Fruit fly (Drosophila melanogaster) whole organism, embryonic: ENCODE measurements around the gene CG3841.

Experiments
- Abd-B ChIP-seq: fragments of 200-800 bp; sonication (Bioruptor generic); optimal IDR thresholded peaks from 2 replicates; lab custom pipeline; 2018; ENCODE audit warnings: missing biosample characterization, mild to moderate bottlenecking, missing genetic modification characterization, moderate library complexity
- Ada2b ChIP-seq: fragments of 200-800 bp; sonication (Bioruptor generic); IDR thresholded peaks from 2 replicates; pipeline ENCODE4 v1.3.6; 2022; ENCODE audit warnings: missing biosample characterization, missing genetic modification characterization
- Atf6 ChIP-seq: fragments of 200-800 bp; sonication (Bioruptor generic); IDR thresholded peaks from 2 replicates; pipeline ENCODE4 v1.3.6; 2022; ENCODE audit warnings: missing biosample characterization, missing genetic modification characterization
- Awh ChIP-seq: fragments of 200-800 bp; sonication (Bioruptor generic); IDR thresholded peaks from 2 replicates; pipeline ENCODE4, ENCODE4 v1.3.6; 2022; ENCODE audit warnings: missing biosample characterization, missing genetic modification characterization
- CG1024 ChIP-seq: fragments of 200-800 bp; sonication (Bioruptor generic); IDR thresholded peaks from 2 replicates; pipeline ENCODE4 v1.3.6; 2022; ENCODE audit warnings: missing biosample characterization, missing genetic modification characterization
- CG10274 ChIP-seq: fragments of 200-800 bp; sonication (Bioruptor generic); optimal IDR thresholded peaks from 3 replicates; lab custom pipeline; 2017; ENCODE audit warnings: missing biosample characterization, mild to moderate bottlenecking, missing genetic modification characterization
- CG10431 ChIP-seq: fragments of 200-800 bp; sonication (Bioruptor generic); optimal IDR thresholded peaks from 3 replicates; lab custom pipeline; 2018; ENCODE audit warnings: missing biosample characterization, mild to moderate bottlenecking, missing genetic modification characterization
- CG10654 ChIP-seq: fragments of 200-800 bp; sonication (Bioruptor generic); optimal IDR thresholded peaks from 2 replicates; lab custom pipeline; 2016; ENCODE audit warnings: missing biosample characterization, missing genetic modification characterization
- CG11504 ChIP-seq: fragments of 200-800 bp; sonication (Bioruptor generic); optimal IDR thresholded peaks from 3 replicates; lab custom pipeline; 2019; ENCODE audit warnings: missing biosample characterization, mild to moderate bottlenecking, missing genetic modification characterization, moderate library complexity
- CG13287 ChIP-seq: fragments of 200-800 bp; sonication (Bioruptor generic); IDR thresholded peaks from 2 replicates; pipeline ENCODE4 v1.3.6; 2022; ENCODE audit warnings: missing biosample characterization, missing genetic modification characterization; ENCODE audit not compliant: partially characterized antibody
- CG14014 ChIP-seq: fragments of 200-800 bp; sonication (Bioruptor generic); IDR thresholded peaks from 2 replicates; pipeline ENCODE4 v1.3.6; 2022; ENCODE audit warnings: missing biosample characterization, missing genetic modification characterization
- CG17829 ChIP-seq: fragments of 200-800 bp; optimal IDR thresholded peaks from 2 replicates; lab custom pipeline; 2019; ENCODE audit warnings: missing biosample characterization, mild to moderate bottlenecking, missing genetic modification characterization, moderate library complexity
- CG18619 ChIP-seq: fragments of 200-800 bp; sonication (Bioruptor generic); optimal IDR thresholded peaks from 3 replicates; lab custom pipeline; 2017; ENCODE audit warnings: missing biosample characterization, mild to moderate bottlenecking, missing genetic modification characterization
- CG2129 ChIP-seq: fragments of 200-800 bp; sonication (Bioruptor generic); IDR thresholded peaks from 2 replicates; pipeline ENCODE4 v1.3.6; 2022; ENCODE audit warnings: missing biosample characterization, missing genetic modification characterization; ENCODE audit not compliant: partially characterized antibody
- CG2678 ChIP-seq: fragments of 200-800 bp; sonication (Bioruptor generic); optimal IDR thresholded peaks from 3 replicates; lab custom pipeline; 2019; ENCODE audit warnings: missing biosample characterization, mild to moderate bottlenecking, missing genetic modification characterization, moderate library complexity
- CG31365 ChIP-seq: fragments of 200-800 bp; sonication (Bioruptor generic); optimal IDR thresholded peaks from 2 replicates; lab custom pipeline; 2018; ENCODE audit warnings: missing biosample characterization, mild to moderate bottlenecking, missing genetic modification characterization
- CG3163 ChIP-seq: fragments of 200-800 bp; sonication (Bioruptor generic); optimal IDR thresholded peaks from 3 replicates; lab custom pipeline; 2016; ENCODE audit warnings: missing biosample characterization, missing genetic modification characterization
- CG3407 ChIP-seq: fragments of 200-800 bp; sonication (Bioruptor generic); optimal IDR thresholded peaks from 2 replicates; lab custom pipeline; 2018; ENCODE audit warnings: missing biosample characterization, mild to moderate bottlenecking, missing genetic modification characterization
- CG4282 ChIP-seq: fragments of 200-800 bp; sonication (Bioruptor generic); optimal IDR thresholded peaks from 2 replicates; lab custom pipeline; 2016; ENCODE audit warnings: missing biosample characterization, missing genetic modification characterization
- CG7745 ChIP-seq: fragments of 200-800 bp; sonication (Bioruptor generic); optimal IDR thresholded peaks from 2 replicates; lab custom pipeline; 2018; ENCODE audit warnings: missing biosample characterization, mild to moderate bottlenecking, missing genetic modification characterization, moderate library complexity
- CG7987 ChIP-seq: fragments of 200-800 bp; sonication (Bioruptor generic); optimal IDR thresholded peaks from 2 replicates; lab custom pipeline; 2018; ENCODE audit warnings: missing biosample characterization, mild to moderate bottlenecking, missing genetic modification characterization, moderate library complexity
- CG9437 ChIP-seq: fragments of 200-800 bp; sonication (Bioruptor generic); optimal IDR thresholded peaks from 2 replicates; lab custom pipeline; 2018; ENCODE audit warnings: missing biosample characterization, mild to moderate bottlenecking, missing genetic modification characterization
- Dll ChIP-seq: fragments of 200-800 bp; sonication (Bioruptor generic); IDR thresholded peaks from 4 replicates; pipeline ENCODE4 v1.3.6; 2022; ENCODE audit warnings: missing biosample characterization, missing genetic modification characterization; ENCODE audit not compliant: partially characterized antibody
- Dp ChIP-seq: fragments of 200-800 bp; sonication (Bioruptor generic); optimal IDR thresholded peaks from 2 replicates; lab custom pipeline; 2018; ENCODE audit warnings: missing biosample characterization, mild to moderate bottlenecking, missing genetic modification characterization, moderate library complexity
- Dref ChIP-seq: fragments of 200-800 bp; sonication (Bioruptor generic); IDR thresholded peaks from 2 replicates; pipeline ENCODE4 v1.3.6; 2022; ENCODE audit warnings: missing biosample characterization, missing genetic modification characterization
- HHEX ChIP-seq: fragments of 200-800 bp; sonication (Bioruptor generic); optimal IDR thresholded peaks from 3 replicates; lab custom pipeline; 2017; ENCODE audit warnings: missing biosample characterization, mild to moderate bottlenecking, missing genetic modification characterization, missing genetic modification reagents
- Meics ChIP-seq: fragments of 200-800 bp; sonication (Bioruptor generic); optimal IDR thresholded peaks from 2 replicates; lab custom pipeline; 2017; ENCODE audit warnings: missing biosample characterization, mild to moderate bottlenecking, missing genetic modification characterization
- Mes4 ChIP-seq: fragments of 200-800 bp; sonication (Bioruptor generic); optimal IDR thresholded peaks from 2 replicates; lab custom pipeline; 2016; ENCODE audit warnings: missing biosample characterization, missing genetic modification characterization
- NFAT ChIP-seq: fragments of 200-800 bp; sonication (Bioruptor generic); IDR thresholded peaks from 2 replicates; pipeline ENCODE4 v1.3.6; 2022; ENCODE audit warnings: missing biosample characterization, missing genetic modification characterization
- Nf-YB ChIP-seq: fragments of 200-800 bp; sonication (Bioruptor generic); optimal IDR thresholded peaks from 3 replicates; lab custom pipeline; 2019; ENCODE audit warnings: missing biosample characterization, mild to moderate bottlenecking, missing genetic modification characterization, moderate library complexity
- Vsx1 ChIP-seq: fragments of 200-800 bp; sonication (Bioruptor generic); optimal IDR thresholded peaks from 2 replicates; lab custom pipeline; 2017; ENCODE audit warnings: missing biosample characterization, mild to moderate bottlenecking, missing genetic modification characterization, missing genetic modification reagents
- amos ChIP-seq: fragments of 200-800 bp; sonication (Bioruptor generic); IDR thresholded peaks from 2 replicates; pipeline ENCODE4 v1.3.6; 2022; ENCODE audit warnings: missing biosample characterization, missing genetic modification characterization; ENCODE audit not compliant: partially characterized antibody
- aop ChIP-seq: fragments of 200-800 bp; sonication (Bioruptor generic); IDR thresholded peaks from 2 replicates; pipeline ENCODE4 v1.3.6; 2022; ENCODE audit warnings: missing biosample characterization, missing genetic modification characterization
- bbx ChIP-seq: fragments of 200-800 bp; sonication (Bioruptor generic); IDR thresholded peaks from 2 replicates; pipeline ENCODE4 v1.3.6; 2022; ENCODE audit warnings: missing biosample characterization, missing genetic modification characterization; ENCODE audit not compliant: partially characterized antibody
- bsh ChIP-seq, 2 experiments: fragments of 200-800 bp; sonication (Bioruptor generic); optimal IDR thresholded peaks; 2 replicates each; lab custom pipeline; 2017 to 2018; ENCODE audit warnings: mild to moderate bottlenecking in 2 of 2, missing biosample characterization in 2 of 2, missing genetic modification characterization in 2 of 2, moderate library complexity in 1 of 2
- da ChIP-seq: fragments of 200-800 bp; sonication (Bioruptor generic); optimal IDR thresholded peaks from 2 replicates; lab custom pipeline; 2016; ENCODE audit warnings: missing biosample characterization, missing genetic modification characterization
- en ChIP-seq: fragments of 200-800 bp; sonication (Bioruptor generic); optimal IDR thresholded peaks from 2 replicates; lab custom pipeline; 2016; ENCODE audit warnings: missing biosample characterization, missing genetic modification characterization
- eyg ChIP-seq: fragments of 200-800 bp; sonication (Bioruptor generic); optimal IDR thresholded peaks from 3 replicates; lab custom pipeline; 2016; ENCODE audit warnings: missing biosample characterization, missing genetic modification characterization
- gro ChIP-seq: fragments of 200-800 bp; sonication (Bioruptor generic); optimal IDR thresholded peaks from 2 replicates; lab custom pipeline; 2016; ENCODE audit warnings: missing biosample characterization, missing genetic modification characterization
- gsb-n ChIP-seq: fragments of 200-800 bp; sonication (Bioruptor generic); optimal IDR thresholded peaks from 3 replicates; lab custom pipeline; 2018; ENCODE audit warnings: missing biosample characterization, mild to moderate bottlenecking, missing genetic modification characterization
- her ChIP-seq: fragments of 200-800 bp; sonication (Bioruptor generic); optimal IDR thresholded peaks from 2 replicates; lab custom pipeline; 2016; ENCODE audit warnings: missing biosample characterization, missing genetic modification characterization
- ind ChIP-seq: fragments of 200-800 bp; sonication (Bioruptor generic); optimal IDR thresholded peaks from 3 replicates; lab custom pipeline; 2016; ENCODE audit warnings: missing biosample characterization, missing genetic modification characterization
- odd ChIP-seq: fragments of 200-800 bp; sonication (Bioruptor generic); optimal IDR thresholded peaks from 2 replicates; lab custom pipeline; 2017; ENCODE audit warnings: missing biosample characterization, mild to moderate bottlenecking, missing genetic modification characterization
- row ChIP-seq: fragments of 200-800 bp; sonication (Bioruptor generic); IDR thresholded peaks from 3 replicates; pipeline ENCODE4 v1.3.6; 2022; ENCODE audit warnings: missing biosample characterization, missing genetic modification characterization
- sna ChIP-seq: fragments of 200-800 bp; sonication (Bioruptor generic); IDR thresholded peaks from 2 replicates; pipeline ENCODE4 v1.3.6; 2022; ENCODE audit warnings: missing biosample characterization, missing genetic modification characterization; ENCODE audit not compliant: partially characterized antibody
- so ChIP-seq: fragments of 200-800 bp; sonication (Bioruptor generic); IDR thresholded peaks from 3 replicates; pipeline ENCODE4 v1.3.6; 2022; ENCODE audit warnings: missing biosample characterization, missing genetic modification characterization
- ttk ChIP-seq: fragments of 200-800 bp; sonication (Bioruptor generic); IDR thresholded peaks from 2 replicates; pipeline ENCODE4 v2.1.2; 2022; ENCODE audit warnings: missing biosample characterization, missing genetic modification characterization
- vfl ChIP-seq: fragments of 200-800 bp; sonication (Bioruptor generic); optimal IDR thresholded peaks from 2 replicates; lab custom pipeline; 2016; ENCODE audit warnings: missing biosample characterization, missing genetic modification characterization

CG3841 gene

dm6 chr2L:9568360-9569088 is 20.8 kb upstream of the CG3841 start, which contains the start of gene brwl (continued):
- TF ChIP-seq Meics (peak; percentile 99), Awh (GFP tag; lab: Robert Waterston, UW) (peak; percentile 98), so (peak; percentile 99), CG2129 (GFP tag; lab: Robert Waterston, UW) (no peak), da (GFP tag; lab: Kevin White, UChicago) (peak; percentile 95), CG7745 (tag; lab: Kevin White, UChicago) (peak; percentile 89), CG3163 (peak; percentile 87), CG1024 (GFP tag; lab: Robert Waterston, UW) (peak; percentile 92), odd (GFP tag; lab: Kevin White, UChicago) (peak; percentile 99), eyg (GFP tag; lab: Kevin White, UChicago) (peak; percentile 95), en (GFP tag; lab: Kevin White, UChicago) (peak; percentile 98), Ada2b (GFP tag; lab: Robert Waterston, UW) (peak; percentile 99), CG18619 (GFP tag; lab: Kevin White, UChicago) (peak; percentile 98), ind (peak; percentile 99), CG4282 (GFP tag; lab: Kevin White, UChicago) (peak; percentile 91), CG14014 (GFP tag; lab: Robert Waterston, UW) (peak; percentile 98), CG31365 (peak; percentile 90), Nf-YB (GFP tag; lab: Kevin White, UChicago) (peak; percentile 90), amos (GFP tag; lab: Robert Waterston, UW) (peak; percentile 27; the same call in 1 of the 2 replicates), gsb-n (tag; lab: Kevin White, UChicago) (peak; percentile 99), CG2678 (tag; lab: Kevin White, UChicago) (peak; percentile 100), Mes4 (GFP tag; lab: Kevin White, UChicago) (peak; percentile 98), CG10431 (peak; percentile 92), row (GFP tag; lab: Robert Waterston, UW) (peak; percentile 100), Dll (GFP tag; lab: Robert Waterston, UW) (no peak), NFAT (peak; percentile 95), CG3407 (GFP tag; lab: Kevin White, UChicago) (peak; percentile 97), Atf6 (GFP tag; lab: Robert Waterston, UW) (peak; percentile 99), ttk (GFP tag; lab: Robert Waterston, UW) (peak; percentile 98), bbx (GFP tag; lab: Robert Waterston, UW) (peak; percentile 57; the same call in 1 of the 2 replicates), her (peak; percentile 93), CG10274 (peak; percentile 93), vfl (peak; percentile 96), CG17829 (tag; lab: Kevin White, UChicago) (peak; percentile 99), HHEX (GFP tag; lab: Kevin White, UChicago) (peak; percentile 99), Abd-B (GFP tag; lab: Kevin White, UChicago) (peak; percentile 98), Dref (GFP tag; lab: Robert Waterston, UW) (0 out of 2 replicates have a peak, but pooled peaks have one; percentile 26), bsh (GFP tag; optimal IDR thresholded peaks at IDR 0.05; lab: Kevin White, UChicago) (peak; percentile 97 to 99), aop (GFP tag; lab: Robert Waterston, UW) (peak; percentile 59; the same call in 1 of the 2 replicates), Dp (GFP tag; lab: Kevin White, UChicago) (peak; percentile 19), CG11504 (tag; lab: Kevin White, UChicago) (peak; percentile 98), CG9437 (GFP tag; lab: Kevin White, UChicago) (peak; percentile 96), CG7987 (GFP tag; lab: Kevin White, UChicago) (peak; percentile 94), sna (GFP tag; lab: Robert Waterston, UW) (no peak), gro (GFP tag; lab: Kevin White, UChicago) (peak; percentile 97), CG13287 (GFP tag; lab: Robert Waterston, UW) (peak; percentile 51; the same call in 1 of the 2 replicates), Vsx1 (GFP tag; lab: Kevin White, UChicago) (peak; percentile 98), CG10654 (GFP tag; lab: Kevin White, UChicago) (peak; percentile 99)
